Fruit fly (Drosophila melanogaster) whole organism, embryonic: ENCODE measurements around the gene CG13029.

Source experiments
- Atf3 ChIP-seq: fragments of 200-800 bp; sonication (Bioruptor generic); optimal IDR thresholded peaks from 3 replicates; lab custom pipeline; 2016; ENCODE audit warnings: missing biosample characterization, missing genetic modification characterization
- CG17361 ChIP-seq: fragments of 200-800 bp; sonication (Bioruptor generic); IDR thresholded peaks from 3 replicates; pipeline ENCODE4 v1.3.6; 2022; ENCODE audit warnings: missing biosample characterization, missing genetic modification characterization
- CG43689 ChIP-seq: fragments of 200-800 bp; sonication (Bioruptor generic); IDR thresholded peaks from 2 replicates; pipeline ENCODE4 v1.3.6; 2022; ENCODE audit warnings: missing biosample characterization, missing genetic modification characterization
- CG7357 ChIP-seq: fragments of 200-800 bp; sonication (Bioruptor generic); IDR thresholded peaks from 3 replicates; pipeline ENCODE4 v1.3.6; 2022; ENCODE audit warnings: missing biosample characterization, missing genetic modification characterization
- CTCF ChIP-seq: fragments of 200-800 bp; sonication (Bioruptor generic); optimal IDR thresholded peaks from 2 replicates; lab custom pipeline; 2017; ENCODE audit warnings: missing biosample characterization, mild to moderate bottlenecking, missing genetic modification characterization, moderate library complexity
- bigmax ChIP-seq: fragments of 200-800 bp; sonication (Bioruptor generic); optimal IDR thresholded peaks from 2 replicates; lab custom pipeline; 2018; ENCODE audit warnings: missing biosample characterization, mild to moderate bottlenecking, missing genetic modification characterization
- btn ChIP-seq: fragments of 200-800 bp; sonication (Bioruptor generic); optimal IDR thresholded peaks from 2 replicates; lab custom pipeline; 2016; ENCODE audit warnings: missing biosample characterization, missing genetic modification characterization
- en ChIP-seq: fragments of 200-800 bp; sonication (Bioruptor generic); optimal IDR thresholded peaks from 2 replicates; lab custom pipeline; 2016; ENCODE audit warnings: missing biosample characterization, missing genetic modification characterization
- fd64A ChIP-seq: fragments of 200-800 bp; sonication (Bioruptor generic); optimal IDR thresholded peaks from 3 replicates; lab custom pipeline; 2018; ENCODE audit warnings: missing biosample characterization, mild to moderate bottlenecking, missing genetic modification characterization
- gcm ChIP-seq: fragments of 200-800 bp; sonication (Bioruptor generic); optimal IDR thresholded peaks from 2 replicates; lab custom pipeline; 2019; ENCODE audit warnings: missing biosample characterization, mild to moderate bottlenecking, missing genetic modification characterization, moderate library complexity
- maf-S ChIP-seq: fragments of 200-800 bp; sonication (Bioruptor generic); optimal IDR thresholded peaks from 2 replicates; lab custom pipeline; 2016; ENCODE audit warnings: missing biosample characterization, missing genetic modification characterization
- slbo ChIP-seq: fragments of 200-800 bp; sonication (Bioruptor generic); IDR thresholded peaks from 2 replicates; pipeline ENCODE4 v1.3.6; 2022; ENCODE audit warnings: missing biosample characterization, missing genetic modification characterization
- tup ChIP-seq: fragments of 200-800 bp; sonication (Bioruptor generic); optimal IDR thresholded peaks from 2 replicates; lab custom pipeline; 2016; ENCODE audit warnings: missing biosample characterization, mild to moderate bottlenecking, missing genetic modification characterization, moderate library complexity

DNA sequence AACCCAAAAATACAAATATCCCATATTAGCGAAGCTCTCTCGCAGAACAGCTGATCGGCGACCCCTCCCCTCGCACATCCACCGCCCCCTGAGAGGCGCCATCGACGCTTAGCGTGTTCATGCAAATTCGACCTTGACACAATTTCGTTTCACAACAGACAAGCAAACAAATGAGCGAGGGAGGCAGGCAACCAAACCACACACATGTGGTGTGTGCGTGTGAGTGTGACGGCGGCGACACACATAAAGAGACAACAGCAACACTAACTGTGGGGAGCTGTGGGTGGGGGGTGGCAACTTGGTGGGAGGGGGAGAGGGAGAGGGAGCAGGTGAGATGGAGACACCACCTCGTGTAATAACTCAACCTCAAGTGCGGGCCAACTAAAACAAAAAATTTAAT, 35.7 kb upstream of the CG13029 start:
- TF ChIP-seq en (GFP tag; lab: Kevin White, UChicago): no peak
- no peak for TF ChIP-seq CTCF
- no peak for TF ChIP-seq Atf3 (GFP tag; lab: Kevin White, UChicago)
- TF ChIP-seq btn: no peak
- no peak for TF ChIP-seq gcm (GFP tag; lab: Kevin White, UChicago)
- no peak for TF ChIP-seq fd64A (GFP tag; lab: Kevin White, UChicago)
- no peak for TF ChIP-seq slbo
- no peak for TF ChIP-seq tup
- no peak for TF ChIP-seq CG17361
- no peak for TF ChIP-seq bigmax (GFP tag; lab: Kevin White, UChicago)
- TF ChIP-seq CG43689 (GFP tag; lab: Robert Waterston, UW): no peak
- TF ChIP-seq maf-S: no peak
- TF ChIP-seq CG7357 (GFP tag; lab: Robert Waterston, UW): 0 out of 3 replicates have a peak, but pooled peaks have one; percentile 10
